Fruit fly (Drosophila melanogaster) whole organism, embryonic: ENCODE measurements around the gene CG4968.

Source experiments
- Atf3 ChIP-seq: fragments of 200-800 bp; sonication (Bioruptor generic); optimal IDR thresholded peaks from 3 replicates; lab custom pipeline; 2016; ENCODE audit warnings: missing biosample characterization, missing genetic modification characterization
- B-H1 ChIP-seq: fragments of 200-800 bp; sonication (Bioruptor generic); IDR thresholded peaks from 3 replicates; pipeline ENCODE4 v1.3.6; 2022; ENCODE audit warnings: missing biosample characterization, missing genetic modification characterization
- CG13624 ChIP-seq: fragments of 200-800 bp; sonication (Bioruptor generic); optimal IDR thresholded peaks from 2 replicates; lab custom pipeline; 2016; ENCODE audit warnings: missing biosample characterization, missing genetic modification characterization
- CG14667 ChIP-seq: fragments of 200-800 bp; sonication (Bioruptor generic); IDR thresholded peaks from 2 replicates; pipeline ENCODE4 v1.3.6; 2022; ENCODE audit warnings: missing biosample characterization, missing genetic modification characterization
- CG15073 ChIP-seq: fragments of 200-800 bp; sonication (Bioruptor generic); optimal IDR thresholded peaks from 2 replicates; lab custom pipeline; 2016; ENCODE audit warnings: missing biosample characterization, missing genetic modification characterization
- CG17359 ChIP-seq: fragments of 200-800 bp; sonication (Bioruptor generic); optimal IDR thresholded peaks from 3 replicates; lab custom pipeline; 2018; ENCODE audit warnings: missing biosample characterization, mild to moderate bottlenecking, missing genetic modification characterization, moderate library complexity
- CG18011 ChIP-seq: fragments of 200-800 bp; sonication (Bioruptor generic); optimal IDR thresholded peaks from 2 replicates; lab custom pipeline; 2017; ENCODE audit warnings: missing biosample characterization, missing genetic modification characterization, mild to moderate bottlenecking, moderate library complexity, missing genotype
- CG1832 ChIP-seq: fragments of 200-800 bp; sonication (Bioruptor generic); optimal IDR thresholded peaks from 2 replicates; lab custom pipeline; 2017; ENCODE audit warnings: missing biosample characterization, mild to moderate bottlenecking, missing genetic modification characterization, inconsistent platforms
- CG2129 ChIP-seq: fragments of 200-800 bp; sonication (Bioruptor generic); IDR thresholded peaks from 2 replicates; pipeline ENCODE4 v1.3.6; 2022; ENCODE audit warnings: missing biosample characterization, missing genetic modification characterization; ENCODE audit not compliant: partially characterized antibody
- CG34422 ChIP-seq: fragments of 200-800 bp; sonication (Bioruptor generic); IDR thresholded peaks from 3 replicates; pipeline ENCODE4 v1.3.6; 2022; ENCODE audit warnings: missing biosample characterization, missing genetic modification characterization
- CG3726 ChIP-seq: fragments of 200-800 bp; sonication (Bioruptor generic); IDR thresholded peaks from 3 replicates; pipeline ENCODE4, ENCODE4 v1.3.6; 2022; ENCODE audit warnings: missing biosample characterization, missing genetic modification characterization
- CG3838 ChIP-seq: fragments of 200-800 bp; sonication (Bioruptor generic); optimal IDR thresholded peaks from 3 replicates; lab custom pipeline; 2016; ENCODE audit warnings: missing biosample characterization, missing genetic modification characterization
- CG42726 ChIP-seq: fragments of 200-800 bp; sonication (Bioruptor generic); IDR thresholded peaks from 2 replicates; pipeline ENCODE4 v1.3.6; 2022; ENCODE audit warnings: missing biosample characterization, missing genetic modification characterization; ENCODE audit not compliant: partially characterized antibody
- CG4424 ChIP-seq: fragments of 200-800 bp; sonication (Bioruptor generic); optimal IDR thresholded peaks from 3 replicates; lab custom pipeline; 2016; ENCODE audit warnings: missing biosample characterization, missing genetic modification characterization
- CG6813 ChIP-seq: fragments of 200-800 bp; sonication (Bioruptor generic); optimal IDR thresholded peaks from 2 replicates; lab custom pipeline; 2017; ENCODE audit warnings: missing biosample characterization, missing genetic modification characterization, mild to moderate bottlenecking, moderate library complexity, missing genetic modification reagents
- CG7786 ChIP-seq: fragments of 200-800 bp; sonication (Bioruptor generic); optimal IDR thresholded peaks from 2 replicates; lab custom pipeline; 2016; ENCODE audit warnings: missing biosample characterization, missing genetic modification characterization
- CG9609 ChIP-seq: fragments of 200-800 bp; sonication (Bioruptor generic); optimal IDR thresholded peaks from 3 replicates; lab custom pipeline; 2016; ENCODE audit warnings: missing biosample characterization, missing genetic modification characterization
- CG9876 ChIP-seq: fragments of 200-800 bp; sonication (Bioruptor generic); optimal IDR thresholded peaks from 2 replicates; lab custom pipeline; 2016; ENCODE audit warnings: missing biosample characterization, missing genetic modification characterization
- CrebB ChIP-seq: fragments of 200-800 bp; sonication (Bioruptor generic); optimal IDR thresholded peaks from 3 replicates; lab custom pipeline; 2018; ENCODE audit warnings: missing biosample characterization, mild to moderate bottlenecking, missing genetic modification characterization
- Fer3 ChIP-seq: fragments of 200-800 bp; sonication (Bioruptor generic); optimal IDR thresholded peaks from 2 replicates; lab custom pipeline; 2018; ENCODE audit warnings: missing biosample characterization, mild to moderate bottlenecking, missing genetic modification characterization, moderate library complexity
- HLHmδ ChIP-seq: fragments of 200-800 bp; sonication (Bioruptor generic); optimal IDR thresholded peaks from 2 replicates; lab custom pipeline; 2018; ENCODE audit warnings: missing biosample characterization, mild to moderate bottlenecking, missing genetic modification characterization, moderate library complexity
- MTF-1 ChIP-seq: fragments of 200-800 bp; sonication (Bioruptor generic); optimal IDR thresholded peaks from 2 replicates; lab custom pipeline; 2018; ENCODE audit warnings: missing biosample characterization, mild to moderate bottlenecking, missing genetic modification characterization, borderline replicate concordance
- Nf-YA ChIP-seq: fragments of 200-800 bp; sonication (Bioruptor generic); IDR thresholded peaks from 2 replicates; pipeline ENCODE4 v1.3.6; 2022; ENCODE audit warnings: missing biosample characterization, missing genetic modification characterization
- Nf-YB ChIP-seq: fragments of 200-800 bp; sonication (Bioruptor generic); optimal IDR thresholded peaks from 3 replicates; lab custom pipeline; 2019; ENCODE audit warnings: missing biosample characterization, mild to moderate bottlenecking, missing genetic modification characterization, moderate library complexity
- Opbp ChIP-seq: fragments of 200-800 bp; sonication (Bioruptor generic); IDR thresholded peaks from 3 replicates; pipeline ENCODE4 v1.3.6; 2022; ENCODE audit warnings: missing biosample characterization, missing genetic modification characterization; ENCODE audit not compliant: partially characterized antibody
- Ravus ChIP-seq: fragments of 200-800 bp; sonication (Bioruptor generic); IDR thresholded peaks from 2 replicates; pipeline ENCODE4 v1.3.6; 2022; ENCODE audit warnings: missing biosample characterization, missing genetic modification characterization
- Side ChIP-seq: fragments of 200-800 bp; sonication (Bioruptor generic); optimal IDR thresholded peaks from 2 replicates; lab custom pipeline; 2016; ENCODE audit warnings: missing biosample characterization, missing genetic modification characterization
- Ssrp ChIP-seq: fragments of 200-800 bp; sonication (Bioruptor generic); optimal IDR thresholded peaks from 2 replicates; lab custom pipeline; 2018; ENCODE audit warnings: missing biosample characterization, mild to moderate bottlenecking, missing genetic modification characterization, moderate library complexity
- TFAM ChIP-seq: fragments of 200-800 bp; sonication (Bioruptor generic); optimal IDR thresholded peaks from 2 replicates; lab custom pipeline; 2017; ENCODE audit warnings: missing biosample characterization, missing genetic modification characterization, inconsistent platforms
- Trl ChIP-seq, 3 experiments: fragments of >200 bp in 2 of 3; fragments of 200-800 bp in 1 of 3; sonication (Bioruptor generic) in 1 of 3; optimal IDR thresholded peaks; 2 replicates in 1 of 3; 3 replicates in 2 of 3; lab custom pipeline; 2016 to 2017; ENCODE audit warnings: missing biosample characterization in 1 of 3, missing genetic modification characterization in 1 of 3
- Vsx1 ChIP-seq: fragments of 200-800 bp; sonication (Bioruptor generic); optimal IDR thresholded peaks from 2 replicates; lab custom pipeline; 2017; ENCODE audit warnings: missing biosample characterization, mild to moderate bottlenecking, missing genetic modification characterization, missing genetic modification reagents
- ara ChIP-seq: fragments of 200-800 bp; sonication (Bioruptor generic); IDR thresholded peaks from 2 replicates; pipeline ENCODE4 v1.3.6; 2022; ENCODE audit warnings: missing biosample characterization, missing genetic modification characterization
- cad ChIP-seq: fragments of >200 bp; optimal IDR thresholded peaks from 2 replicates; lab custom pipeline; 2017; ENCODE audit warnings: missing biosample characterization, missing genetic modification characterization
- caup ChIP-seq: fragments of 200-800 bp; sonication (Bioruptor generic); optimal IDR thresholded peaks from 3 replicates; lab custom pipeline; 2017; ENCODE audit warnings: missing biosample characterization, mild to moderate bottlenecking, missing genetic modification characterization, moderate library complexity; ENCODE audit not compliant: severe bottlenecking
- da ChIP-seq: fragments of 200-800 bp; sonication (Bioruptor generic); optimal IDR thresholded peaks from 2 replicates; lab custom pipeline; 2016; ENCODE audit warnings: missing biosample characterization, missing genetic modification characterization
- gce ChIP-seq: fragments of 200-800 bp; sonication (Bioruptor generic); IDR thresholded peaks from 3 replicates; pipeline ENCODE4 v1.3.6; 2022; ENCODE audit warnings: missing biosample characterization, missing genetic modification characterization
- grn ChIP-seq: fragments of 200-800 bp; sonication (Bioruptor generic); optimal IDR thresholded peaks from 3 replicates; lab custom pipeline; 2017; ENCODE audit warnings: missing biosample characterization, missing genetic modification characterization
- gsb ChIP-seq: fragments of 200-800 bp; sonication (Bioruptor generic); IDR thresholded peaks from 2 replicates; pipeline ENCODE4 v1.3.6; 2022; ENCODE audit warnings: missing biosample characterization, missing genetic modification characterization
- hkb ChIP-seq, 2 experiments: fragments of 200-800 bp in 1 of 2; fragments of >200 bp in 1 of 2; sonication (Bioruptor generic) in 1 of 2; IDR thresholded peaks in 1 of 2; optimal IDR thresholded peaks in 1 of 2; 2 replicates each; pipeline versions ENCODE4 v1.3.6 to Lab custom; 2017 to 2022; ENCODE audit warnings: missing biosample characterization in 1 of 2, missing genetic modification characterization in 1 of 2
- ind ChIP-seq: fragments of 200-800 bp; sonication (Bioruptor generic); optimal IDR thresholded peaks from 3 replicates; lab custom pipeline; 2016; ENCODE audit warnings: missing biosample characterization, missing genetic modification characterization
- klu ChIP-seq: fragments of 200-800 bp; sonication (Bioruptor generic); IDR thresholded peaks from 2 replicates; pipeline ENCODE4 v1.3.6; 2022; ENCODE audit warnings: missing biosample characterization, missing genetic modification characterization
- mirr ChIP-seq: fragments of 200-800 bp; sonication (Bioruptor generic); optimal IDR thresholded peaks from 3 replicates; lab custom pipeline; 2018; ENCODE audit warnings: missing biosample characterization, mild to moderate bottlenecking, missing genetic modification characterization
- nerfin-2 ChIP-seq: fragments of 200-800 bp; sonication (Bioruptor generic); IDR thresholded peaks from 2 replicates; pipeline ENCODE4 v1.3.6; 2022; ENCODE audit warnings: missing biosample characterization, missing genetic modification characterization; ENCODE audit not compliant: partially characterized antibody
- pfk ChIP-seq: fragments of 200-800 bp; sonication (Bioruptor generic); optimal IDR thresholded peaks from 2 replicates; lab custom pipeline; 2018; ENCODE audit warnings: missing biosample characterization, mild to moderate bottlenecking, missing genetic modification characterization, moderate library complexity
- sug ChIP-seq: fragments of 200-800 bp; optimal IDR thresholded peaks from 2 replicates; lab custom pipeline; 2019; ENCODE audit warnings: missing biosample characterization, mild to moderate bottlenecking, missing genetic modification characterization, moderate library complexity
- vfl ChIP-seq: fragments of 200-800 bp; sonication (Bioruptor generic); optimal IDR thresholded peaks from 2 replicates; lab custom pipeline; 2016; ENCODE audit warnings: missing biosample characterization, missing genetic modification characterization
- wdn ChIP-seq: fragments of 200-800 bp; sonication (Bioruptor generic); IDR thresholded peaks from 2 replicates; pipeline ENCODE4 v1.3.6; 2022; ENCODE audit warnings: missing biosample characterization, missing genetic modification characterization
- zfh2 ChIP-seq: fragments of 200-800 bp; sonication (Bioruptor generic); optimal IDR thresholded peaks from 2 replicates; lab custom pipeline; 2016; ENCODE audit warnings: missing biosample characterization, missing genetic modification characterization

Gene CG4968

DNA sequence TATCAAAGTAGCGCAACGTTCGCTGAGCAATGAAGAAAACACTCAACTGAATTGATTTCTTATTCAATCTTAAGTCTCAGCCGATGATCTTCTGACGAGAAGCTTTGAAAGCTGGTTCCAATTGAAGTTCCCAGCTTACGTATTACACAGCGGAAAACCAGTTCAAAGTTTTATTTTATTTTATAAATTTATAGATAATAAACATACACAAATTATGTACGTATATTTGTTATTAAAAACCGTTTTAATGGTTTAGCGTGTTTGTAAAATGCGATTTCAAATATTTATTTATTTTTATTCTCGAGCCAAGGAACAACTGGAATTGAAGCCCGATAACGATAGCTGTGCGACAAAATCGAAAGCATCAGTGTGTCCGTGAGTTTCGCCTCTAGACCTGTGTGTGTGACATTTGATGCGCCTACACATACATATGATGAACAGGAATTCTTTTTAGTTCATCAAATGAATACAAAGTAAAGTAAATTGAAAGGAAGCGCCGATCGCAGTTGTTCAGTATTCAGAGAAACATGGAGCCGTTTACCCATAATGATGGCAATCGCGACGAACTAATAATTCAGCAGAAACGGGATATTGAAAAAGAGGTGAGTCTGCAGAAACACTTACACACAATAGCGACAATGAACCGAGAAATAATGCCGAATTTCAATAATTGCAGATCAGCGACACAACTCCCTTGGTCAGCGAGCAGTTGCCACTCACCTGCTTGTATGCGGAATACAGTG, at the start of gene CG4968, which contains the start of gene CG5390:
TSS of gene CG4968 (plus strand) at position 405 of the 743 bp plus-strand sequence.
TSS of gene CG5390 (minus strand) at position 77 of the 743 bp plus-strand sequence.
- TF ChIP-seq CG3726 (no peak), caup (peak; percentile 61), CG42726 (GFP tag; lab: Robert Waterston, UW) (no peak), hkb (optimal IDR thresholded peaks at IDR 0.05; lab: Kevin White, UChicago) (no peak), hkb (GFP tag; IDR thresholded peaks at IDR 0.05; lab: Robert Waterston, UW) (peak; percentile 65), wdn (peak; percentile 38; the same call in 1 of the 2 replicates), Nf-YB (peak; percentile 44), nerfin-2 (GFP tag; lab: Robert Waterston, UW) (no peak), CG34422 (GFP tag; lab: Robert Waterston, UW) (peak; percentile 75), CG4424 (GFP tag; lab: Kevin White, UChicago) (peak; percentile 57), CG9609 (GFP tag; lab: Kevin White, UChicago) (no peak), CG18011 (GFP tag; lab: Kevin White, UChicago) (peak; percentile 19), Trl (optimal IDR thresholded peaks at IDR 0.05; lab: Kevin White, UChicago) (no peak), Trl (GFP tag; optimal IDR thresholded peaks at IDR 0.05; lab: Kevin White, UChicago) (no peak), CG7786 (no peak), CG1832 (GFP tag; lab: Kevin White, UChicago) (no peak), sug (peak; percentile 72), ara (GFP tag; lab: Robert Waterston, UW) (no peak), CG15073 (GFP tag; lab: Kevin White, UChicago) (no peak), CG3838 (GFP tag; lab: Kevin White, UChicago) (no peak), grn (GFP tag; lab: Kevin White, UChicago) (no peak), Ssrp (peak; percentile 49), vfl (GFP tag; lab: Kevin White, UChicago) (peak; percentile 30), CG9876 (no peak), CG17359 (tag; lab: Kevin White, UChicago) (peak; percentile 72), HLHmδ (GFP tag; lab: Kevin White, UChicago) (peak; percentile 40), klu (GFP tag; lab: Robert Waterston, UW) (no peak), pfk (GFP tag; lab: Kevin White, UChicago) (peak; percentile 94), Fer3 (tag; lab: Kevin White, UChicago) (peak; percentile 77), ind (GFP tag; lab: Kevin White, UChicago) (peak; percentile 53), gsb (GFP tag; lab: Robert Waterston, UW) (no peak), CG14667 (GFP tag; lab: Robert Waterston, UW) (0 out of 2 replicates have a peak, but pooled peaks have one; percentile 14), cad (no peak), da (no peak), Opbp (GFP tag; lab: Robert Waterston, UW) (0 out of 3 replicates have a peak, but pooled peaks have one; percentile 24), Atf3 (GFP tag; lab: Kevin White, UChicago) (no peak), CG6813 (GFP tag; lab: Kevin White, UChicago) (no peak), MTF-1 (GFP tag; lab: Kevin White, UChicago) (no peak), gce (peak; percentile 53; the same call in 1 of the 3 replicates), mirr (GFP tag; lab: Kevin White, UChicago) (peak; percentile 20), Nf-YA (peak; percentile 47; the same call in 1 of the 2 replicates), CrebB (tag; lab: Kevin White, UChicago) (peak; percentile 56), CG2129 (GFP tag; lab: Robert Waterston, UW) (no peak), TFAM (GFP tag; lab: Kevin White, UChicago) (no peak), zfh2 (GFP tag; lab: Kevin White, UChicago) (peak; percentile 5), CG13624 (GFP tag; lab: Kevin White, UChicago) (peak; percentile 43), Side (GFP tag; lab: Kevin White, UChicago) (peak; percentile 24), B-H1 (GFP tag; lab: Robert Waterston, UW) (peak; percentile 34; the same call in 1 of the 3 replicates), Vsx1 (peak; percentile 57), Ravus (no peak)
